Worm (Caenorhabditis elegans): ENCODE results near the gene Y17D7C.2.
A peak's percentile ranks its signal among the peaks of the same experiment; 100 is the strongest.

Gene Y17D7C.2

DNA sequence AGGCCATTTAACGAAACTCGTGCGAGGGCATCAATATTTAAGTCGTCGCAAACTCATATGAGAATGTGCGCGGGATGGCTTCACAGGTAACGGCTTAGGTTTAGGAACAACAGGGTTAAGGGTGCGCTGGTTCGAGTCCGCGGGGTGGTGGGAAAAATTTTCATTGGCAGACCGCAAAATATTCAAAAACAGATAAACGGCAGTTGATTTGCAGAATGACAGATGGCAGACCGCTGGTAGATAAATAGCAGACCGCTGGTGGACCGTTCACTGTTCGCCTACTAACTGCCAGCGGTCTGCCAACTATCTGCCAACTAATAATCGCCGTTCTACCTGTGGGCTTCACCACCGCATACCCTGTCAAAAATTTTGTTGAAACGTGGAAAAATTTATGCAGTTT is 7.7 kb downstream of the Y17D7C.2 start:
- TF ChIP-seq B0310.2 (tag; optimal IDR thresholded peaks at IDR 0.05) (no peak), tbx-11 (GFP tag; IDR thresholded peaks at IDR 0.05) (peak; percentile 40; the same call in 1 of the 2 replicates), flt-1 (GFP tag; IDR thresholded peaks at IDR 0.05) (peak; percentile 40; the same call in 1 of the 2 replicates), ceh-13 (GFP tag; optimal IDR thresholded peaks at IDR 0.05) (peak; percentile 40), aly-1 (tag; optimal IDR thresholded peaks at IDR 0.05) (peak; percentile 62), scrt-1 (GFP tag; IDR thresholded peaks at IDR 0.05) (0 out of 2 replicates have a peak, but pooled peaks have one; percentile 58), sea-1 (GFP tag; conservative IDR thresholded peaks at IDR 0.05) (peak; percentile 74), hmbx-1 (tag; optimal IDR thresholded peaks at IDR 0.05) (no peak)

DNA sequence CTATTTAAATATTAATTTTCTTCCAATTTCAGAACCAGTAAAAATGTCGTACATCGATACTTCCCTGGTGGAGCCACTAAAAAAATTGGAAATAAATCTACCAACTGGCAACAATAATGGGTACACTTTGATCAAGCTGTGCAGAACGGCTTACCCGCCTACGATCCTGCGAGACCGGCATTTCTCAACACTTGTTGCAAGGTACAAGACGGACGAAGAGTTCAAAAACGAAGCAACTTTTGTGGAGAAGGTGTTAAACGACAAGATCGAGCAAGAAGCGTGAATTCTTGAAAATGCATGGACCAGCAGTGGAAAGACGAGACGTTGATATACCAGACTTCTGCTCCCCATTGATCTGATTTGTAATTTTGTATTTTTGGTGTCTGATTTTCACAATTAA is 8.4 kb downstream of the Y17D7C.2 start:
- no peak for TF ChIP-seq ama-1 (optimal IDR thresholded peaks at IDR 0.05)

DNA sequence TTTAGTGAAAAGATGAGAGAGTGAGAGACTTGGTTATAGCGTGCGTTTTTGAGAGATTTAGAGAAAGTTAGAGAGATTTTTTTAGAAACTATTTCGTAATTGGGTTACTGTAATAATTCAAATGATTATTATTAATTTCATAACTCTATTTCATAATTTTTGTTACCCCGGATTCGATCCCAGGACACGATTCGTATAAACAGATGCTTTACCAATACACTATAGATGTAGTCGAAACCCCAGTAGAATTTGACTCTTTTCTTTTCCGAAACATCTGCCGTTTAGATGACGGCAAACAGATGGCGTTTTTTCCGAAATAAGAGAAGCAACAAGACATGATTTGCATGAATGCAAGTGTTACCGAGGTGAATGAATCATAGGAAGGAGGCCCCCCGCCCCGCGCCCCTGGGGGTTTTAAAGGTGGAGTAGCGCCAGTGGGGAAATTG is 9.7 kb downstream of the Y17D7C.2 start:
- no peak for TF ChIP-seq hnd-1 (tag; optimal IDR thresholded peaks at IDR 0.05)
- TF ChIP-seq scrt-1 (GFP tag; IDR thresholded peaks at IDR 0.05) = 0 out of 2 replicates have a peak, but pooled peaks have one; percentile 25
- no peak for TF ChIP-seq hmbx-1 (tag; optimal IDR thresholded peaks at IDR 0.05)
- TF ChIP-seq ceh-13 (GFP tag; optimal IDR thresholded peaks at IDR 0.05) = peak; percentile 59

DNA sequence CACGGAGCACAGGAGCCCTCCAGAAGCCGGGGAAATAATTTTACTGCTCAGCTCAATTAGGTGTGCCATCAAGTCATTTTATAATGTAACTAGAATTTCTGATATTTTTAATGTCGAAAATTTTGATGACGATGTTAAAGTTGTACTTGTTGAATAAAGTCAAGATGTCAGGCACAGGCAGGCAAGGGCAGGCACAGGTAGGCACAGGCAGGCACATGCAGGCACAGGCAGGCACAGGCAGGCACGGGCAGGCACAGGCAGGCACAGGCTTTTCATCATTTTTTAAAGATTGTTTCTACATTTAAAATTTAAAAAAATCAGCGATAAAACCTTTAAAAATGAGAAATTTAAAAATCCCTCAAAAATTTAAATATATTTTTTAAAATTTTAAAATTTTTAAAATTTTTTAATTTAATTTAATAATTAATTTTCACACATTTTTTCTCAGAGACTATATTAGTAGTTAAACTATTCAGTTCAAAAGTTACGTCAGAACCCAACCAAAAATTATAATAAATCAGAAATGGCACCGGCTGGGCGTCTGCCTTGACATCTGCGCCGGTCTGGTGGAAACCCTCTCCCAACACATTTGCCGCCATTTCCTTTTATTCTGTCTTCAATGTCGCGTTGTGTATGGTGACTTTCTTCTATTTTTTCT is 10.5 kb downstream of the Y17D7C.2 start, which contains the start of gene Y17D7C.6:
Gene Y17D7C.6, plus strand, starts transcription at position 608 of the 658 bp plus-strand sequence.
- TF ChIP-seq ceh-13 (GFP tag; optimal IDR thresholded peaks at IDR 0.05) (peak; percentile 56), ets-7 (tag; optimal IDR thresholded peaks at IDR 0.05) (no peak)

DNA sequence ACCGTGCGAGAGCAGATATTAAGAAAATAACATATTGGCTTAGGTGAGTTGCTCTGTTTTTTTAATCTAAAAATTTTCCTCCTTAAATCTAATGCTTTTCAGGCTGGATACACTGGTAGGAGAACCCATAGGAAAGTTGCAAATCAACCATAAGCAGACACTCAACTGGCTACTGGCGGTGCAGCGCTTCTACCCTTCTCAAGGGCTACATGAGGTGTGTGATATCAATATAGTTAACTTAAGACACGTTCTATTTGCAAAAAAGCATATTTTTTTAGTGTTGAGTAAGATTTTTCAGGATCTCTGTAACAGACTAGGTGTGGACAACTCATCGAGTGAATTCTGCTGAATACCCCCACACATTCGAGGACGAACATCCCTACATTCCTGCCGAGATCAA is 11.8 kb downstream of the Y17D7C.2 start:
- no peak for TF ChIP-seq ama-1 (optimal IDR thresholded peaks at IDR 0.05)
- TF ChIP-seq hnd-1 (tag; optimal IDR thresholded peaks at IDR 0.05) = no peak
- no peak for TF ChIP-seq tra-4 (tag; optimal IDR thresholded peaks at IDR 0.05)
- TF ChIP-seq sea-1 (GFP tag; conservative IDR thresholded peaks at IDR 0.05) = no peak
- TF ChIP-seq ceh-36 (tag; optimal IDR thresholded peaks at IDR 0.05) = no peak
- TF ChIP-seq hmg-4 (GFP tag; optimal IDR thresholded peaks at IDR 0.05) = no peak

DNA sequence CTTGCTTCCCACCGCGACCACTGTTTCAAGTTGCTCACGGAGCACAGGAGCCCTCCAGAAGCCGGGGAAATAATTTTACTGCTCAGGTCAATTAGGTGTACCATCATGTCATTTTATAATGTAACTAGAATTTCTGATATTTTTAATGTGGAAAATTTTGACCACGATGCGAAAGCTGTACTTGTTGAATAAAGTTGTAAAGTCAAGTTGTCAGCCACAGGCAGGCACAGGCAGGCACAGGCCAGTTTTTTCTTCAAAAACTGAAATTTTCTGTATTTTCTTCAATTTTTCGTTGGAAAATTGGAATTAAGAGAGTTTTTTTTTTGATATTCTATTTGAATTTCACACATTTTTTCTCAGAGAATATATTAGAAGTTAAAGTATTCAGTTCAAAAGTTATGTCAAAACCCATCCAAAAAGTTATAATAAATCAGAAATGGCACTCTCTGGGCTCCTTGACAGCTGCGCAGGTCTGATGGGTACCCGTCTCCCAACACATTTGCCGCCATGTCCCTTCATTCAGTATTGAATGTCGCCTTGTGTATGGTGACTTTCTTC is 13.6 kb downstream of the Y17D7C.2 start, which contains the start of gene Y17D7C.1:
Gene Y17D7C.1, plus strand, starts transcription at position 508 of the 558 bp plus-strand sequence.
- TF ChIP-seq hmg-4 (GFP tag; optimal IDR thresholded peaks at IDR 0.05) (no peak), B0310.2 (tag; optimal IDR thresholded peaks at IDR 0.05) (no peak), tbx-11 (GFP tag; IDR thresholded peaks at IDR 0.05) (peak; percentile 3; the same call in 1 of the 2 replicates), sea-1 (GFP tag; conservative IDR thresholded peaks at IDR 0.05) (no peak)

DNA sequence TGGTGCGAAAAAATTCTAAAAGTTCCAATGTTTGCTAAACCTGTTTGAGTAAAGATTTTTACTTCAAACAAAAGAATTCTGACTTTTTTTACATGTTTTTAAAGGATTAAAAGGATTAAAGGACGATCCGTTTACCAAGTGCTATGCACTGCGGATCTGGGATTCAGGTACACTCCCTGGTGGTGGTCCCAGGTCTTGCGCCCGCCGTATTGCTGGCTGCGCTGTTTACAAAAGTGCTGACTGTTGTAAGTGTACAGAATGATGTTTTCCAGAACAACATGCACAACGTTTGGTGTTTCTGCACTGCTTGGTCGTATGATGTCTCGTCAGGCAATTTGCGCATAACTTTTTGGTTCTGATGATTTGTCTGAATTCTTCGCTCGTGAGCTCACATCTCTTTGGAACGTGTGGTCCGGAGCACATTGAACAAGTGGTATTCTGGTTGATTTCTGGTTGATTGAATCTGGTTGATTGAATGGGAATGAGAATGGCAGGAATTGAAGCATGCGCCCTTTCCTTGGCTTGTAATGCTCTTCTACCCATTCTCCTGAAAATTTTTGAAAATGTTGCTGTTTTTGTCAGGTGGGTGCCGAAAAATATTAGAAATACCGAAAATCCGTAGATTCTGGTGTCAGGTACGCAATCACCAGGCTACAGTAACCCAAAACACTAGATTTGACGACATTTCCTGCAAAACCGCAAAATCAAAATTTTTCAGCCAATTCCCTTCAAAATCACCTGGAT is 14.3 kb downstream of the Y17D7C.2 start:
- TF ChIP-seq B0310.2 (tag; optimal IDR thresholded peaks at IDR 0.05) (no peak), hmbx-1 (tag; optimal IDR thresholded peaks at IDR 0.05) (no peak), tbx-11 (GFP tag; IDR thresholded peaks at IDR 0.05) (peak; percentile 65; the same call in 1 of the 2 replicates), F13C5.2 (tag; optimal IDR thresholded peaks at IDR 0.05) (no peak), hnd-1 (tag; optimal IDR thresholded peaks at IDR 0.05) (no peak), flt-1 (GFP tag; IDR thresholded peaks at IDR 0.05) (peak; percentile 35; the same call in 1 of the 2 replicates), tra-4 (tag; optimal IDR thresholded peaks at IDR 0.05) (no peak), tbx-37 (GFP tag; conservative IDR thresholded peaks at IDR 0.05) (no peak), sea-1 (GFP tag; conservative IDR thresholded peaks at IDR 0.05) (no peak), aly-1 (tag; optimal IDR thresholded peaks at IDR 0.05) (no peak), ets-7 (tag; optimal IDR thresholded peaks at IDR 0.05) (no peak), hmg-4 (GFP tag; optimal IDR thresholded peaks at IDR 0.05) (no peak), scrt-1 (GFP tag; IDR thresholded peaks at IDR 0.05) (no peak), ama-1 (optimal IDR thresholded peaks at IDR 0.05) (no peak), pes-1 (GFP tag; IDR thresholded peaks at IDR 0.05) (no peak), ceh-13 (GFP tag; optimal IDR thresholded peaks at IDR 0.05) (no peak), ceh-36 (tag; optimal IDR thresholded peaks at IDR 0.05) (peak; percentile 22)

DNA sequence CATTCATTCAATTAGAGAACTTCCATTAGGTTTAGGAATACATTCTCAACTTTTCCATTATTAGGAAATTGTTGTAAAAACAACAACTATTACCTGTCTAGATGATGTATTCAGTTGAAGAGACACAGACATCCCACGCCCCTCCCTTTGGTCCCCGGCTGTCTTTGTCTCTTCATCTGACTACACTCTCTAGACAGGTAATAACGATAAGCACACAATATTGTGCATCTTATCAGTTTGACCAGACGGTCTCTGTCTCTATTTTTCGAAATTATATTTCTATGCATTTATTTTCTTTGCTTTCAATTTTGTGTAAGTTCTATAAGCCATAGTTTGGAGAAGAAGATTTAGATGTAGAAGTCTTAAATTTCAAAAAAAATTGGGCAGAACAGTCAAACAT is 18.5 kb downstream of the Y17D7C.2 start, which contains the start of gene Y69H2.9:
Gene Y69H2.9, plus strand, starts transcription at position 233 of the 400 bp plus-strand sequence.
- TF ChIP-seq hnd-1 (tag; optimal IDR thresholded peaks at IDR 0.05) (no peak), ceh-13 (GFP tag; optimal IDR thresholded peaks at IDR 0.05) (no peak), flt-1 (GFP tag; IDR thresholded peaks at IDR 0.05) (no peak), ama-1 (optimal IDR thresholded peaks at IDR 0.05) (no peak), aly-1 (tag; optimal IDR thresholded peaks at IDR 0.05) (no peak), F13C5.2 (tag; optimal IDR thresholded peaks at IDR 0.05) (no peak), hmg-4 (GFP tag; optimal IDR thresholded peaks at IDR 0.05) (no peak), tbx-11 (GFP tag; IDR thresholded peaks at IDR 0.05) (no peak), ets-7 (tag; optimal IDR thresholded peaks at IDR 0.05) (no peak), pes-1 (GFP tag; IDR thresholded peaks at IDR 0.05) (no peak), sea-1 (GFP tag; conservative IDR thresholded peaks at IDR 0.05) (no peak), scrt-1 (GFP tag; IDR thresholded peaks at IDR 0.05) (no peak), B0310.2 (tag; optimal IDR thresholded peaks at IDR 0.05) (no peak), hmbx-1 (tag; optimal IDR thresholded peaks at IDR 0.05) (no peak), tra-4 (tag; optimal IDR thresholded peaks at IDR 0.05) (no peak), tbx-37 (GFP tag; conservative IDR thresholded peaks at IDR 0.05) (no peak)
